Worm (Caenorhabditis elegans) whole organism, L2 larva: Measurements from ENCODE around the gene nspd-6.

Experiments
- C34F6.9 ChIP-seq: fragments of 150-350 bp; optimal IDR thresholded peaks from 2 replicates; lab custom pipeline; 2014; ENCODE audit warnings: missing biosample characterization, missing genetic modification characterization
- F13H6.1 ChIP-seq: sonication (generic microtip); optimal IDR thresholded peaks from 2 replicates; lab custom pipeline; 2016; ENCODE audit warnings: missing genetic modification characterization, missing compliant biosample characterization
- R02D3.7 ChIP-seq: fragments of 150-350 bp; optimal IDR thresholded peaks from 2 replicates; lab custom pipeline; 2014; ENCODE audit warnings: missing biosample characterization, missing genetic modification characterization
- Y55F3AM.14 ChIP-seq: fragments of 200-800 bp; sonication (Bioruptor generic); optimal IDR thresholded peaks from 2 replicates; lab custom pipeline; 2018; ENCODE audit warnings: mild to moderate bottlenecking, missing genetic modification characterization, missing compliant biosample characterization
- ZK546.5 ChIP-seq: sonication (generic microtip); optimal IDR thresholded peaks from 2 replicates; lab custom pipeline; 2017; ENCODE audit warnings: missing biosample characterization, missing genetic modification characterization
- ama-1 ChIP-seq: fragments of 150-350 bp; optimal IDR thresholded peaks from 2 replicates; lab custom pipeline; 2018; ENCODE audit warnings: inconsistent platforms
- ceh-16 ChIP-seq: fragments of 150-350 bp; optimal IDR thresholded peaks from 2 replicates; lab custom pipeline; 2014; ENCODE audit warnings: missing biosample characterization, missing genetic modification characterization
- crh-2 ChIP-seq: sonication (generic microtip); optimal IDR thresholded peaks from 2 replicates; lab custom pipeline; 2017; ENCODE audit warnings: missing biosample characterization, missing genetic modification characterization
- dmd-4 ChIP-seq: sonication (generic microtip); optimal IDR thresholded peaks from 2 replicates; lab custom pipeline; 2017; ENCODE audit warnings: missing biosample characterization, missing genetic modification characterization
- egl-27 ChIP-seq: sonication (generic microtip); optimal IDR thresholded peaks from 3 replicates; lab custom pipeline; 2017; ENCODE audit warnings: missing biosample characterization, missing genetic modification reagents, missing genetic modification characterization
- elt-3 ChIP-seq: sonication (generic microtip); optimal IDR thresholded peaks from 2 replicates; lab custom pipeline; 2017; ENCODE audit warnings: missing biosample characterization, missing genetic modification characterization
- fos-1 ChIP-seq: fragments of 150-350 bp; optimal IDR thresholded peaks from 2 replicates; lab custom pipeline; 2014; ENCODE audit warnings: missing biosample characterization, missing genetic modification characterization
- gmeb-1 ChIP-seq: fragments of 150-350 bp; optimal IDR thresholded peaks from 2 replicates; lab custom pipeline; 2014; ENCODE audit warnings: missing biosample characterization, missing genetic modification characterization
- lin-13 ChIP-seq: fragments of 150-350 bp; optimal IDR thresholded peaks from 2 replicates; lab custom pipeline; 2014; ENCODE audit warnings: missing biosample characterization, missing genetic modification reagents, missing genetic modification characterization
- lsy-2 ChIP-seq, 2 experiments: fragments of 150-350 bp in 1 of 2; sonication (generic microtip) in 1 of 2; optimal IDR thresholded peaks; 2 replicates each; lab custom pipeline; 2014 to 2017; ENCODE audit warnings: missing biosample characterization in 2 of 2, missing genetic modification characterization in 2 of 2
- mab-5 ChIP-seq: fragments of 150-350 bp; optimal IDR thresholded peaks from 2 replicates; lab custom pipeline; 2014; ENCODE audit warnings: missing biosample characterization, missing genetic modification characterization
- mbf-1 ChIP-seq: sonication (generic microtip); optimal IDR thresholded peaks from 2 replicates; lab custom pipeline; 2017; ENCODE audit warnings: missing biosample characterization, missing genetic modification characterization
- nhr-11 ChIP-seq: fragments of 150-350 bp; optimal IDR thresholded peaks from 2 replicates; lab custom pipeline; 2014; ENCODE audit warnings: missing biosample characterization, missing genetic modification characterization
- nhr-21 ChIP-seq: fragments of 150-350 bp; optimal IDR thresholded peaks from 2 replicates; lab custom pipeline; 2014; ENCODE audit warnings: missing biosample characterization, missing genetic modification characterization
- nhr-237 ChIP-seq: fragments of 150-350 bp; optimal IDR thresholded peaks from 2 replicates; lab custom pipeline; 2014; ENCODE audit warnings: missing biosample characterization, missing genetic modification characterization
- nhr-25 ChIP-seq: fragments of 150-350 bp; sonication (generic microtip); optimal IDR thresholded peaks from 3 replicates; lab custom pipeline; 2014; ENCODE audit warnings: missing biosample characterization, missing genetic modification characterization
- nhr-6 ChIP-seq: fragments of 150-350 bp; optimal IDR thresholded peaks from 2 replicates; lab custom pipeline; 2014; ENCODE audit warnings: missing biosample characterization, missing genetic modification characterization
- nhr-77 ChIP-seq: fragments of 150-350 bp; optimal IDR thresholded peaks from 2 replicates; lab custom pipeline; 2014; ENCODE audit warnings: missing biosample characterization, missing genetic modification characterization
- sem-4 ChIP-seq: fragments of 150-350 bp; optimal IDR thresholded peaks from 2 replicates; lab custom pipeline; 2014; ENCODE audit warnings: missing biosample characterization, missing genetic modification reagents, missing genetic modification characterization
- skn-1 ChIP-seq: sonication (generic microtip); optimal IDR thresholded peaks from 2 replicates; lab custom pipeline; 2017; ENCODE audit warnings: missing biosample characterization, missing genetic modification characterization
- sma-3 ChIP-seq: sonication (generic microtip); optimal IDR thresholded peaks from 2 replicates; lab custom pipeline; 2016; ENCODE audit warnings: missing genetic modification reagents, missing genetic modification characterization, missing compliant biosample characterization
- snpc-4 ChIP-seq: fragments of 150-350 bp; optimal IDR thresholded peaks from 2 replicates; lab custom pipeline; 2014; ENCODE audit warnings: missing biosample characterization, missing genetic modification characterization
- unc-39 ChIP-seq: fragments of 150-350 bp; optimal IDR thresholded peaks from 2 replicates; lab custom pipeline; 2014; ENCODE audit warnings: missing biosample characterization, missing genetic modification characterization
- unc-55 ChIP-seq: fragments of 150-350 bp; sonication (generic microtip); optimal IDR thresholded peaks from 3 replicates; lab custom pipeline; 2014; ENCODE audit warnings: missing biosample characterization, missing genetic modification reagents, missing genetic modification characterization
- unc-62 ChIP-seq: fragments of 150-350 bp; optimal IDR thresholded peaks from 2 replicates; lab custom pipeline; 2014; ENCODE audit warnings: missing biosample characterization, missing genetic modification reagents, missing genetic modification characterization
- ztf-11 ChIP-seq: sonication (generic microtip); optimal IDR thresholded peaks from 2 replicates; lab custom pipeline; 2017; ENCODE audit warnings: missing biosample characterization, missing genetic modification characterization

Gene nspd-6

DNA sequence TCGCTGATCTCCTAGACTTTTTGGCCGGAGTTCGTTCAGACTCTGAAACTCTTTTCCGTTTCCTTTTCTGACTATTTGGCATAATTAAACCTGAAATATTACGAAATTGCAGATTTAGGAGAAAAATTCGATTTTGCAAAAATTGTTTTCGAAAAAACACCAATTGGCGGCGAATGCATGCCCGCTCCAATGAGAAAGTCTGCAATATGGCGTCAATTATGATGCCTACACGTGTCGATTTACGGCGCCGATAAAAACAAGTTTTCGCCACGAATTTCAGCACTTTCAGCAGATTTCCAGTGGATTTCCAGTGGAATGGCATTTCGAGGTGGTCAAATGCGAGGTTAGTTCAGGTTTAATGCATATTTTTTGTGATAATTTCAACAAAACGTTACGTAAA is 43.9 kb upstream of the nspd-6 start, which contains the start of the genes Y59E9AL.36 and nbet-1 (continued):
- TF ChIP-seq elt-3 (tag; lab: Kevin White, UChicago): no peak
- TF ChIP-seq sma-3: peak; percentile 73
- peak; percentile 66 for TF ChIP-seq nhr-25 (tag; lab: Kevin White, UChicago)
- TF ChIP-seq nhr-11 (tag; lab: Kevin White, UChicago): peak; percentile 69

- TF ChIP-seq nhr-21 (tag; lab: Kevin White, UChicago): no peak
- TF ChIP-seq Y55F3AM.14: no peak
- TF ChIP-seq egl-27 (tag; lab: Kevin White, UChicago): no peak
- no peak for TF ChIP-seq R02D3.7 (tag; lab: Kevin White, UChicago)
- no peak for TF ChIP-seq C34F6.9
- no peak for TF ChIP-seq ceh-16 (tag; lab: Kevin White, UChicago)
- no peak for TF ChIP-seq ztf-11
- no peak for TF ChIP-seq sem-4
- TF ChIP-seq F13H6.1 (tag; lab: Kevin White, UChicago): no peak
Observed at ce11 chrIV:5206716-5207115, 41.2 kb upstream of the nspd-6 start.

- TF ChIP-seq ztf-11 (no peak), R02D3.7 (tag; lab: Kevin White, UChicago) (no peak), egl-27 (tag; lab: Kevin White, UChicago) (no peak), dmd-4 (no peak), unc-39 (tag; lab: Kevin White, UChicago) (no peak)
Observed at ce11 chrIV:5204573-5204972, 39.0 kb upstream of the nspd-6 start, which contains the start of gene tni-4. TSS of gene tni-4 (plus strand) at chrIV:5204591.

DNA sequence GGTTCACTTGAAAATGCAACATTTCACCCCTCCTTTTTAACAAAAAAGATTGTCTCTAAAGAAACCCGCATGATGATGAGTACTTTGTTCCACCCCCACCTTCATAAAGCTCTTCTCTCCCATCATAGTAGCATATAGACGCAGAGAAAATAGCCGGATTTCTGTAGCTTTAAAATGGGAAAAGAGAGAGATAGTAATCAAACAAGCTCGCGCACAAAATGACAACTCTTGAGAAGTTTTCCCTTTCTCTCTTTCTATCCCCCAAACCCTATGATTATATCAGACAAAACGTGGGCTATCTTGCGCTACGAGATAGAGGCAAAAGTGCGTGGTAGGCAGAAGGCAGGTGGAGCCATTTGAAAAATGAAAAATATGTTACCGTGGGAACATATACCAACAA is 37.0 kb upstream of the nspd-6 start:
- no peak for TF ChIP-seq skn-1 (tag; lab: Kevin White, UChicago)
- no peak for TF ChIP-seq crh-2 (tag; lab: Kevin White, UChicago)
- no peak for TF ChIP-seq fos-1 (tag; lab: Kevin White, UChicago)
- no peak for TF ChIP-seq nhr-77
- no peak for TF ChIP-seq ama-1
- TF ChIP-seq ZK546.5 (tag; lab: Kevin White, UChicago): no peak
- TF ChIP-seq gmeb-1 (tag; lab: Kevin White, UChicago): no peak
- TF ChIP-seq nhr-6 (tag; lab: Kevin White, UChicago): no peak
- TF ChIP-seq mab-5 (tag; lab: Kevin White, UChicago): no peak
- no peak for TF ChIP-seq lsy-2 (tag; optimal IDR thresholded peaks at IDR 0.05; lab: Kevin White, UChicago)
- TF ChIP-seq nhr-25 (tag; lab: Kevin White, UChicago): no peak
- TF ChIP-seq Y55F3AM.14: no peak

ce11 chrIV:5200813-5201212 is 35.3 kb upstream of the nspd-6 start:
- no peak for TF ChIP-seq ZK546.5 (tag; lab: Kevin White, UChicago)
- TF ChIP-seq nhr-21 (tag; lab: Kevin White, UChicago): peak; percentile 32
- no peak for TF ChIP-seq elt-3 (tag; lab: Kevin White, UChicago)
- no peak for TF ChIP-seq crh-2 (tag; lab: Kevin White, UChicago)
- no peak for TF ChIP-seq fos-1 (tag; lab: Kevin White, UChicago)
- TF ChIP-seq lsy-2 (tag; optimal IDR thresholded peaks at IDR 0.05; lab: Kevin White, UChicago): peak in 1 of 2 experiments; percentile 18
- TF ChIP-seq F13H6.1 (tag; lab: Kevin White, UChicago): no peak
- TF ChIP-seq mbf-1 (tag; lab: Kevin White, UChicago): no peak

ce11 chrIV:5195531-5195930 is 30.0 kb upstream of the nspd-6 start, which contains the start of gene gpa-18:
TSS of gene gpa-18 (minus strand) at chrIV:5195631.
- no peak for TF ChIP-seq lin-13 (GFP tag; lab: Kevin White, UChicago)

DNA sequence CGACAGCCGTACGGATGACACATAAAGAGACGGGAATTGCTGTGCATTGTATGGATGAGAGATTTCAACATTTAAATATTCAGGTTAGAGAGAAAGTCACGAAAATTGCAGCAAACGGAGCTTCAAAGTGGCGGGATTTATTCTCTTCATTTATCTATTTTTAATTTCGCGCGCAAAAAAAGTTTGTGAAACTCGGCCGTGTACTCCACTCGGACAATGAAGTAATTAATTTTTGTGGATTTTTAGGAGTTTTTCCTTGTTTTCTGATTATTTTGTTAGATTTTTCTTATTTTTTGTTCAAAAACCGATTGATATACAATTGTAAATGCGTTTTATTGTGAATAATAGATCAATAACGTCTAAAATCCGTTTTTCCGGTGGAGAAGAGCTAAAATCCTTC is 22.5 kb upstream of the nspd-6 start:
- TF ChIP-seq unc-55 (GFP tag; lab: Kevin White, UChicago) (peak; percentile 76), snpc-4 (tag; lab: Kevin White, UChicago) (no peak), mbf-1 (tag; lab: Kevin White, UChicago) (no peak), nhr-25 (tag; lab: Kevin White, UChicago) (no peak), dmd-4 (no peak), lsy-2 (tag; optimal IDR thresholded peaks at IDR 0.05; lab: Kevin White, UChicago) (peak in 1 of 2 experiments; percentile 53), unc-62 (no peak), R02D3.7 (tag; lab: Kevin White, UChicago) (no peak), F13H6.1 (tag; lab: Kevin White, UChicago) (no peak), nhr-237 (tag; lab: Kevin White, UChicago) (no peak), gmeb-1 (tag; lab: Kevin White, UChicago) (peak; percentile 77)
